Fruit fly (Drosophila melanogaster) whole organism, embryonic: ENCODE data around the gene CG1324.

ENCODE experiments used
- CG10543 ChIP-seq: fragments of 200-800 bp; sonication (Bioruptor generic); optimal IDR thresholded peaks from 3 replicates; lab custom pipeline; 2017; ENCODE audit warnings: missing biosample characterization, mild to moderate bottlenecking, missing genetic modification characterization, moderate library complexity
- CG10979 ChIP-seq: fragments of 200-800 bp; sonication (Bioruptor generic); optimal IDR thresholded peaks from 2 replicates; lab custom pipeline; 2018; ENCODE audit warnings: missing biosample characterization, mild to moderate bottlenecking, missing genetic modification characterization, moderate library complexity
- CG11398 ChIP-seq: fragments of 200-800 bp; sonication (Bioruptor generic); optimal IDR thresholded peaks from 2 replicates; lab custom pipeline; 2016; ENCODE audit warnings: missing biosample characterization, missing genetic modification characterization
- CG11504 ChIP-seq: fragments of 200-800 bp; sonication (Bioruptor generic); optimal IDR thresholded peaks from 3 replicates; lab custom pipeline; 2019; ENCODE audit warnings: missing biosample characterization, mild to moderate bottlenecking, missing genetic modification characterization, moderate library complexity
- CG12236 ChIP-seq: fragments of 200-800 bp; sonication (Bioruptor generic); optimal IDR thresholded peaks from 2 replicates; lab custom pipeline; 2016; ENCODE audit warnings: missing biosample characterization, missing genetic modification characterization
- CG12391 ChIP-seq: fragments of 200-800 bp; sonication (Bioruptor generic); optimal IDR thresholded peaks from 3 replicates; lab custom pipeline; 2018; ENCODE audit warnings: missing biosample characterization, mild to moderate bottlenecking, missing genetic modification characterization, moderate library complexity
- CG14710 ChIP-seq: fragments of 200-800 bp; sonication (Bioruptor generic); optimal IDR thresholded peaks from 3 replicates; lab custom pipeline; 2019; ENCODE audit warnings: missing biosample characterization, mild to moderate bottlenecking, missing genetic modification characterization, moderate library complexity
- CG15269 ChIP-seq: fragments of 200-800 bp; sonication (Bioruptor generic); optimal IDR thresholded peaks from 2 replicates; lab custom pipeline; 2018; ENCODE audit warnings: missing biosample characterization, mild to moderate bottlenecking, missing genetic modification characterization, moderate library complexity
- CG18262 ChIP-seq: fragments of 200-800 bp; optimal IDR thresholded peaks from 3 replicates; lab custom pipeline; 2019; ENCODE audit warnings: missing biosample characterization, mild to moderate bottlenecking, missing genetic modification characterization, moderate library complexity
- CG18599 ChIP-seq: fragments of 200-800 bp; sonication (Bioruptor generic); optimal IDR thresholded peaks from 3 replicates; lab custom pipeline; 2017; ENCODE audit warnings: missing biosample characterization, missing genetic modification characterization, mild to moderate bottlenecking, moderate library complexity, missing genetic modification reagents
- CG2678 ChIP-seq: fragments of 200-800 bp; sonication (Bioruptor generic); optimal IDR thresholded peaks from 3 replicates; lab custom pipeline; 2019; ENCODE audit warnings: missing biosample characterization, mild to moderate bottlenecking, missing genetic modification characterization, moderate library complexity
- CG2712 ChIP-seq: fragments of 200-800 bp; optimal IDR thresholded peaks from 3 replicates; lab custom pipeline; 2019; ENCODE audit warnings: missing biosample characterization, mild to moderate bottlenecking, missing genetic modification characterization, moderate library complexity
- CG30403 ChIP-seq: fragments of 200-800 bp; sonication (Bioruptor generic); optimal IDR thresholded peaks from 3 replicates; lab custom pipeline; 2016; ENCODE audit warnings: missing biosample characterization, missing genetic modification characterization
- CG31224 ChIP-seq: fragments of 200-800 bp; sonication (Bioruptor generic); IDR thresholded peaks from 2 replicates; pipeline ENCODE4 v1.3.6; 2022; ENCODE audit warnings: missing biosample characterization, missing genetic modification characterization
- CG31441 ChIP-seq: fragments of 200-800 bp; sonication (Bioruptor generic); IDR thresholded peaks from 2 replicates; pipeline ENCODE4 v1.3.6; 2022; ENCODE audit warnings: missing biosample characterization, missing genetic modification characterization
- CG34422 ChIP-seq: fragments of 200-800 bp; sonication (Bioruptor generic); IDR thresholded peaks from 3 replicates; pipeline ENCODE4 v1.3.6; 2022; ENCODE audit warnings: missing biosample characterization, missing genetic modification characterization
- CG7556 ChIP-seq: fragments of 200-800 bp; sonication (Bioruptor generic); optimal IDR thresholded peaks from 2 replicates; lab custom pipeline; 2017; ENCODE audit warnings: missing biosample characterization, mild to moderate bottlenecking, missing genetic modification characterization
- CG8478 ChIP-seq: fragments of >200 bp; optimal IDR thresholded peaks from 2 replicates; lab custom pipeline; 2018
- CG9437 ChIP-seq: fragments of 200-800 bp; sonication (Bioruptor generic); optimal IDR thresholded peaks from 2 replicates; lab custom pipeline; 2018; ENCODE audit warnings: missing biosample characterization, mild to moderate bottlenecking, missing genetic modification characterization
- CG9876 ChIP-seq: fragments of 200-800 bp; sonication (Bioruptor generic); optimal IDR thresholded peaks from 2 replicates; lab custom pipeline; 2016; ENCODE audit warnings: missing biosample characterization, missing genetic modification characterization
- CoRest ChIP-seq: fragments of 200-800 bp; sonication (Bioruptor generic); optimal IDR thresholded peaks from 3 replicates; lab custom pipeline; 2018; ENCODE audit warnings: missing biosample characterization, mild to moderate bottlenecking, missing genetic modification characterization, moderate library complexity
- Deaf1 ChIP-seq: fragments of 200-800 bp; optimal IDR thresholded peaks from 3 replicates; lab custom pipeline; 2019; ENCODE audit warnings: missing biosample characterization, mild to moderate bottlenecking, missing genetic modification characterization, moderate library complexity
- Dip2 ChIP-seq: fragments of 200-800 bp; sonication (Bioruptor generic); IDR thresholded peaks from 2 replicates; pipeline ENCODE4 v1.3.6; 2022; ENCODE audit warnings: missing biosample characterization, missing genetic modification characterization
- Doc2 ChIP-seq: fragments of 200-800 bp; sonication (Bioruptor generic); IDR thresholded peaks from 2 replicates; pipeline ENCODE4 v1.3.6; 2022; ENCODE audit warnings: missing biosample characterization, missing genetic modification characterization
- Ets65A ChIP-seq: fragments of 200-800 bp; sonication (Bioruptor generic); peaks from one replicate; lab custom pipeline; 2016; ENCODE audit warnings: missing biosample characterization, missing genetic modification characterization
- HLHmδ ChIP-seq: fragments of 200-800 bp; sonication (Bioruptor generic); optimal IDR thresholded peaks from 2 replicates; lab custom pipeline; 2018; ENCODE audit warnings: missing biosample characterization, mild to moderate bottlenecking, missing genetic modification characterization, moderate library complexity
- Hr78 ChIP-seq, 2 experiments: fragments of 200-800 bp in 1 of 2; fragments of >200 bp in 1 of 2; sonication (Bioruptor generic) in 1 of 2; optimal IDR thresholded peaks; 2 replicates each; lab custom pipeline; 2017 to 2019; ENCODE audit warnings: missing biosample characterization in 2 of 2, missing genetic modification characterization in 2 of 2, mild to moderate bottlenecking in 1 of 2, moderate library complexity in 1 of 2
- Meics ChIP-seq: fragments of 200-800 bp; sonication (Bioruptor generic); optimal IDR thresholded peaks from 2 replicates; lab custom pipeline; 2017; ENCODE audit warnings: missing biosample characterization, mild to moderate bottlenecking, missing genetic modification characterization
- Oli ChIP-seq: fragments of 200-800 bp; sonication (Bioruptor generic); optimal IDR thresholded peaks from 2 replicates; lab custom pipeline; 2018; ENCODE audit warnings: missing biosample characterization, mild to moderate bottlenecking, missing genetic modification characterization, moderate library complexity
- Sin3A ChIP-seq: fragments of >200 bp; optimal IDR thresholded peaks from 2 replicates; lab custom pipeline; 2018
- Trl ChIP-seq, 3 experiments: fragments of >200 bp in 2 of 3; fragments of 200-800 bp in 1 of 3; sonication (Bioruptor generic) in 1 of 3; optimal IDR thresholded peaks; 2 replicates in 1 of 3; 3 replicates in 2 of 3; lab custom pipeline; 2016 to 2017; ENCODE audit warnings: missing biosample characterization in 1 of 3, missing genetic modification characterization in 1 of 3
- ato ChIP-seq: fragments of 200-800 bp; sonication (Bioruptor generic); IDR thresholded peaks from 2 replicates; pipeline ENCODE4 v1.3.6; 2022; ENCODE audit warnings: missing biosample characterization, missing genetic modification characterization; ENCODE audit not compliant: partially characterized antibody
- bsh ChIP-seq, 2 experiments: fragments of 200-800 bp; sonication (Bioruptor generic); optimal IDR thresholded peaks; 2 replicates each; lab custom pipeline; 2017 to 2018; ENCODE audit warnings: mild to moderate bottlenecking in 2 of 2, missing biosample characterization in 2 of 2, missing genetic modification characterization in 2 of 2, moderate library complexity in 1 of 2
- dmrt11E ChIP-seq: fragments of 200-800 bp; sonication (Bioruptor generic); optimal IDR thresholded peaks from 3 replicates; lab custom pipeline; 2018; ENCODE audit warnings: missing biosample characterization, mild to moderate bottlenecking, missing genetic modification characterization, moderate library complexity
- dmrt99B ChIP-seq: fragments of 200-800 bp; sonication (Bioruptor generic); optimal IDR thresholded peaks from 2 replicates; lab custom pipeline; 2018; ENCODE audit warnings: missing biosample characterization, mild to moderate bottlenecking, missing genetic modification characterization, moderate library complexity
- fd96Cb ChIP-seq: fragments of 200-800 bp; sonication (Bioruptor generic); optimal IDR thresholded peaks from 2 replicates; lab custom pipeline; 2018; ENCODE audit warnings: missing biosample characterization, mild to moderate bottlenecking, missing genetic modification characterization, moderate library complexity
- gem ChIP-seq: fragments of 200-800 bp; sonication (Bioruptor generic); optimal IDR thresholded peaks from 2 replicates; lab custom pipeline; 2019; ENCODE audit warnings: missing biosample characterization, mild to moderate bottlenecking, missing genetic modification characterization, moderate library complexity
- h ChIP-seq: fragments of >200 bp; optimal IDR thresholded peaks from 2 replicates; lab custom pipeline; 2017
- knrl ChIP-seq: fragments of 200-800 bp; sonication (Bioruptor generic); IDR thresholded peaks from 3 replicates; pipeline ENCODE4 v1.3.6; 2022; ENCODE audit warnings: missing biosample characterization, missing genetic modification characterization; ENCODE audit not compliant: partially characterized antibody
- nmo ChIP-seq: fragments of 200-800 bp; sonication (Bioruptor generic); optimal IDR thresholded peaks from 2 replicates; lab custom pipeline; 2018; ENCODE audit warnings: missing biosample characterization, mild to moderate bottlenecking, missing genetic modification characterization, moderate library complexity
- org-1 ChIP-seq: fragments of 200-800 bp; sonication (Bioruptor generic); optimal IDR thresholded peaks from 2 replicates; lab custom pipeline; 2017; ENCODE audit warnings: missing biosample characterization, missing genetic modification characterization
- phol ChIP-seq: fragments of 200-800 bp; sonication (Bioruptor generic); optimal IDR thresholded peaks from 3 replicates; lab custom pipeline; 2018; ENCODE audit warnings: missing biosample characterization, mild to moderate bottlenecking, missing genetic modification characterization, moderate library complexity
- prd ChIP-seq, 3 experiments: fragments of >200 bp in 2 of 3; fragments of 200-800 bp in 1 of 3; sonication (Bioruptor generic) in 1 of 3; optimal IDR thresholded peaks in 2 of 3; IDR thresholded peaks in 1 of 3; 2 replicates in 2 of 3; 3 replicates in 1 of 3; pipeline versions ENCODE4 v1.3.6 to Lab custom; 2017 to 2022; ENCODE audit warnings: missing biosample characterization in 1 of 3, missing genetic modification characterization in 1 of 3
- rib ChIP-seq: fragments of 200-800 bp; sonication (Bioruptor generic); IDR thresholded peaks from 2 replicates; pipeline ENCODE4 v1.3.6; 2022; ENCODE audit warnings: missing biosample characterization, missing genetic modification characterization
- row ChIP-seq: fragments of 200-800 bp; sonication (Bioruptor generic); IDR thresholded peaks from 3 replicates; pipeline ENCODE4 v1.3.6; 2022; ENCODE audit warnings: missing biosample characterization, missing genetic modification characterization
- toy ChIP-seq: fragments of 200-800 bp; sonication (Bioruptor generic); IDR thresholded peaks from 2 replicates; pipeline ENCODE4 v1.3.6; 2022; ENCODE audit warnings: missing biosample characterization, missing genetic modification characterization
- zf30C ChIP-seq: fragments of 200-800 bp; sonication (Bioruptor generic); optimal IDR thresholded peaks from 3 replicates; lab custom pipeline; 2018; ENCODE audit warnings: missing biosample characterization, mild to moderate bottlenecking, missing genetic modification characterization

Gene CG1324

DNA sequence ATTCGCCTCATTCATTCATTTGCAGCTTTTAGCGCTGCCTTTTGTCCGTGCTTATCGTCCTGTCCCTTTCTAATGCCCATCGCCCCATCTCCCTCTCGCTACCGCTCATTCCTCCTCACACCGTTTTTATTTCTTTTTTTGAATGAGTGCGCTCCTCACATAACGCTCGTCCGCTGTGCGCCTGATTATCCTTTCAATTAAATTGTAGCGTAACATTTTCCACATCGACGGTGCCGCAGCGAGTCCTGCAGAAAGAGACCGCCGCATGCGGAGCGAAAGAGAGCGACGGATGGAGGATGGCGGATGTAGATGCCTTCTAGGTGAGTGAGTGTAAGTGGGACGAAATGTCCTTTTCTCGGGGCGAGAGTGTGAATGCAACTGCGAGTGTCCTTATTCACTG, 21.2 kb upstream of the CG1324 start (continued):
- no peak for TF ChIP-seq CG12236 (GFP tag; lab: Kevin White, UChicago)
- no peak for TF ChIP-seq Hr78 (GFP tag; optimal IDR thresholded peaks at IDR 0.05; lab: Kevin White, UChicago)
- no peak for TF ChIP-seq ato (GFP tag; lab: Robert Waterston, UW)
- TF ChIP-seq toy (GFP tag; lab: Robert Waterston, UW): 0 out of 2 replicates have a peak, but pooled peaks have one; percentile 8
- no peak for TF ChIP-seq HLHmδ
- TF ChIP-seq CG31224 (GFP tag; lab: Robert Waterston, UW): peak; percentile 51; the same call in 1 of the 2 replicates
- no peak for TF ChIP-seq org-1 (GFP tag; lab: Kevin White, UChicago)
- TF ChIP-seq prd (optimal IDR thresholded peaks at IDR 0.05; lab: Kevin White, UChicago): no peak
- TF ChIP-seq prd (GFP tag; IDR thresholded peaks at IDR 0.05; lab: Robert Waterston, UW): peak; percentile 26; the same call in 1 of the 3 replicates
- no peak for TF ChIP-seq Dip2 (GFP tag; lab: Robert Waterston, UW)
- no peak for TF ChIP-seq Doc2 (GFP tag; lab: Robert Waterston, UW)
- no peak for TF ChIP-seq CG12391 (tag; lab: Kevin White, UChicago)
- TF ChIP-seq, all 482 proteins: peak for 13

DNA sequence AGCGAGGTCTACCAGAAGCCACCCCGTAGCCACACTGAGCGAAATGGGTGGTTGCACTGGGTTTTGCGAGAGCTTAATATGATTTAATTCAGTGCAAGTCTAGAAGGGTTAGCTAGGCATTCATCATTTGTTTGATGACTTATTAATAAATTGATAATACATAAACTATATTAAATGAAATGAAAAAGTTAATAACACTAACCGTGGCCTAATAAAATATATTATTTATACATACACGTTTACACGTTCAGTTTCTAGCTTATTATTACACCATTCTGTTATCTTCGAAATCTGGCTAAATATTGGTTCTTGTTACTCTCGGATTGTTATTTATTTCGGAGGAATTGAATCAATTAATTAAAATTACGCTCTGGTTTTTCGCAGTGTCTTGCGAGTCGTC, 20.7 kb upstream of the CG1324 start:
- peak; percentile 25 for TF ChIP-seq dmrt11E (tag; lab: Kevin White, UChicago)
- TF ChIP-seq CG10979: peak; percentile 46
- peak; percentile 40 for TF ChIP-seq CG11504 (tag; lab: Kevin White, UChicago)
- TF ChIP-seq CG2678 (tag; lab: Kevin White, UChicago): peak; percentile 28
- peak; percentile 14 for TF ChIP-seq CG12391 (tag; lab: Kevin White, UChicago)
- no peak for TF ChIP-seq rib (GFP tag; lab: Robert Waterston, UW)
- peak; percentile 11 for TF ChIP-seq CG30403 (GFP tag; lab: Kevin White, UChicago)
- TF ChIP-seq CG18262 (tag; lab: Kevin White, UChicago): peak; percentile 48
- peak; percentile 26 for TF ChIP-seq CoRest
- TF ChIP-seq CG14710: peak; percentile 2
- peak; percentile 28 for TF ChIP-seq Oli (tag; lab: Kevin White, UChicago)
- TF ChIP-seq CG15269: no peak
- TF ChIP-seq CG34422: no peak
- TF ChIP-seq CG9437 (GFP tag; lab: Kevin White, UChicago): peak; percentile 15
- peak; percentile 33 for TF ChIP-seq CG2712 (tag; lab: Kevin White, UChicago)
- TF ChIP-seq Trl (optimal IDR thresholded peaks at IDR 0.05; lab: Kevin White, UChicago): no peak
- no peak for TF ChIP-seq Trl (GFP tag; optimal IDR thresholded peaks at IDR 0.05; lab: Kevin White, UChicago)
- TF ChIP-seq CG10543: no peak
- peak; percentile 4 for TF ChIP-seq Meics
- TF ChIP-seq CG7556 (GFP tag; lab: Kevin White, UChicago): peak; percentile 46
- peak; percentile 34 for TF ChIP-seq nmo (GFP tag; lab: Kevin White, UChicago)
- TF ChIP-seq dmrt99B (tag; lab: Kevin White, UChicago): peak; percentile 22
- TF ChIP-seq knrl (GFP tag; lab: Robert Waterston, UW): no peak
- no peak for TF ChIP-seq CG11398 (GFP tag; lab: Kevin White, UChicago)
- TF ChIP-seq Ets65A (GFP tag; lab: Kevin White, UChicago): peak; percentile 90
- TF ChIP-seq CG31441: 0 out of 2 replicates have a peak, but pooled peaks have one; percentile 25
- peak; percentile 27 for TF ChIP-seq phol (tag; lab: Kevin White, UChicago)
- no peak for TF ChIP-seq CG8478 (lab: Kevin White, UChicago)
- peak; percentile 19 for TF ChIP-seq fd96Cb (tag; lab: Kevin White, UChicago)
- TF ChIP-seq h (lab: Kevin White, UChicago): no peak
- TF ChIP-seq gem (tag; lab: Kevin White, UChicago): peak; percentile 34
- TF ChIP-seq Sin3A (lab: Kevin White, UChicago): no peak
- TF ChIP-seq CG9876 (GFP tag; lab: Kevin White, UChicago): no peak
- TF ChIP-seq row (GFP tag; lab: Robert Waterston, UW): 0 out of 3 replicates have a peak, but pooled peaks have one; percentile 7
- no peak for TF ChIP-seq Deaf1 (tag; lab: Kevin White, UChicago)
- peak; percentile 26 for TF ChIP-seq zf30C (GFP tag; lab: Kevin White, UChicago)
- TF ChIP-seq bsh (GFP tag; optimal IDR thresholded peaks at IDR 0.05; lab: Kevin White, UChicago): peak in 1 of 2 experiments; percentile 18
- TF ChIP-seq CG18599 (GFP tag; lab: Kevin White, UChicago): peak; percentile 23
